Worm (Caenorhabditis elegans): ENCODE data around the gene F08C6.18.

Gene F08C6.18

ce11 chrX:7575939-7576338 lies 2.5 kb upstream of the F08C6.18 start (continued):
- peak; percentile 76 for TF ChIP-seq hlh-11 (tag; optimal IDR thresholded peaks at IDR 0.05)
- TF ChIP-seq madf-5 (GFP tag; IDR thresholded peaks at IDR 0.05): no peak
- TF ChIP-seq dmd-8 (GFP tag; IDR thresholded peaks at IDR 0.05): no peak
- TF ChIP-seq snpc-1.2 (GFP tag; IDR thresholded peaks at IDR 0.05): no peak
- TF ChIP-seq unc-62 (GFP tag; optimal IDR thresholded peaks at IDR 0.05 in 1 of 2): peak in 1 of 2 experiments; percentile 98
- no peak for TF ChIP-seq unc-62 (tag; optimal IDR thresholded peaks at IDR 0.05)
- no peak for TF ChIP-seq R02D3.7 (tag; optimal IDR thresholded peaks at IDR 0.05)
- no peak for TF ChIP-seq mxl-2 (GFP tag; conservative IDR thresholded peaks at IDR 0.05)
- no peak for TF ChIP-seq mdt-29 (GFP tag; IDR thresholded peaks at IDR 0.05)
- no peak for TF ChIP-seq nhr-10 (tag; optimal IDR thresholded peaks at IDR 0.05)
- peak; percentile 16 for TF ChIP-seq mep-1 (tag; optimal IDR thresholded peaks at IDR 0.05)
- TF ChIP-seq T26A8.4 (GFP tag; IDR thresholded peaks at IDR 0.05): no peak
- no peak for TF ChIP-seq nhr-42 (GFP tag; IDR thresholded peaks at IDR 0.05)

ce11 chrX:7573629-7574028 lies 201 bp upstream of the F08C6.18 start:
- peak; percentile 51 for TF ChIP-seq nhr-11 (tag; optimal IDR thresholded peaks at IDR 0.05)
- TF ChIP-seq daf-16 (GFP tag; optimal IDR thresholded peaks at IDR 0.05): peak in 1 of 2 experiments; percentile 45
- no peak for TF ChIP-seq daf-16 (tag; optimal IDR thresholded peaks at IDR 0.05)
- no peak for TF ChIP-seq pha-4 (GFP tag; IDR thresholded peaks at IDR 0.05)
- TF ChIP-seq pha-4 (tag; optimal IDR thresholded peaks at IDR 0.05): no peak
- peak; percentile 45 for TF ChIP-seq hlh-11 (tag; optimal IDR thresholded peaks at IDR 0.05)
- peak; percentile 37; the same call in 1 of the 2 replicates for TF ChIP-seq hmg-1.1 (GFP tag; IDR thresholded peaks at IDR 0.05)
- TF ChIP-seq php-3 (GFP tag; IDR thresholded peaks at IDR 0.05): no peak

ce11 chrX:7573172-7573571 lies 256 bp downstream of the F08C6.18 start:
- no peak for TF ChIP-seq dpl-1 (GFP tag; optimal IDR thresholded peaks at IDR 0.05)
- TF ChIP-seq pha-4 (GFP tag; IDR thresholded peaks at IDR 0.05): no peak
- TF ChIP-seq pha-4 (tag; optimal IDR thresholded peaks at IDR 0.05): no peak
- TF ChIP-seq madf-9 (GFP tag; conservative IDR thresholded peaks at IDR 0.05): no peak
- TF ChIP-seq gei-8 (GFP tag; optimal IDR thresholded peaks at IDR 0.05): no peak
- TF ChIP-seq aha-1 (tag): peak; percentile 5
- no peak for TF ChIP-seq F44E2.7 (GFP tag; IDR thresholded peaks at IDR 0.05)
- no peak for TF ChIP-seq pqm-1 (tag; optimal IDR thresholded peaks at IDR 0.05)

ce11 chrX:7572057-7572456 lies 1.4 kb downstream of the F08C6.18 start, which contains the start of gene pcyt-1:
Gene pcyt-1, plus strand, starts transcription at chrX:7572357.
- no peak for TF ChIP-seq nhr-48 (tag; optimal IDR thresholded peaks at IDR 0.05)
- TF ChIP-seq skn-1 (tag; optimal IDR thresholded peaks at IDR 0.05): no peak
- no peak for TF ChIP-seq dve-1 (tag; optimal IDR thresholded peaks at IDR 0.05; ENCODE audit: insufficient read depth)
- no peak for TF ChIP-seq cey-2 (tag; optimal IDR thresholded peaks at IDR 0.05; ENCODE audit: borderline replicate concordance, insufficient read depth)
- TF ChIP-seq Y105C5A.15 (GFP tag; IDR thresholded peaks at IDR 0.05): no peak
- TF ChIP-seq F26F4.8 (GFP tag; conservative IDR thresholded peaks at IDR 0.05): no peak
- TF ChIP-seq tag-97 (GFP tag; IDR thresholded peaks at IDR 0.05): no peak
- TF ChIP-seq dmd-8 (GFP tag; IDR thresholded peaks at IDR 0.05): no peak
- no peak for TF ChIP-seq daf-16 (GFP tag; optimal IDR thresholded peaks at IDR 0.05)
- no peak for TF ChIP-seq daf-16 (tag; optimal IDR thresholded peaks at IDR 0.05)

- TF ChIP-seq ces-1 (GFP tag; optimal IDR thresholded peaks at IDR 0.05) (peak; percentile 4), dve-1 (tag; optimal IDR thresholded peaks at IDR 0.05; ENCODE audit: insufficient read depth) (peak; percentile 16), nhr-41 (GFP tag; IDR thresholded peaks at IDR 0.05) (no peak), dmd-6 (GFP tag; IDR thresholded peaks at IDR 0.05) (peak; percentile 41; the same call in 1 of the 2 replicates), ama-1 (optimal IDR thresholded peaks at IDR 0.05) (peak; percentile 47), daf-16 (GFP tag; optimal IDR thresholded peaks at IDR 0.05) (no peak), daf-16 (tag; optimal IDR thresholded peaks at IDR 0.05) (peak; percentile 38), hif-1 (tag; optimal IDR thresholded peaks at IDR 0.05) (peak in 1 of 2 experiments; percentile 35), T20F7.1 (GFP tag; optimal IDR thresholded peaks at IDR 0.05) (peak; percentile 19), mdt-29 (GFP tag; IDR thresholded peaks at IDR 0.05) (no peak), duxl-1 (tag; optimal IDR thresholded peaks at IDR 0.05; ENCODE audit: poor library complexity) (peak; percentile 35), pqm-1 (tag; optimal IDR thresholded peaks at IDR 0.05) (peak; percentile 36), nhr-6 (tag; optimal IDR thresholded peaks at IDR 0.05) (no peak), lsy-2 (tag; optimal IDR thresholded peaks at IDR 0.05) (peak; percentile 2 to 67), nhr-77 (tag; optimal IDR thresholded peaks at IDR 0.05) (peak; percentile 13)
These were observed 3.5 kb downstream of the F08C6.18 start, which contains the start of gene apy-1 for ce11 chrX:7569685-7570518. Gene apy-1, minus strand, starts transcription at chrX:7569722.

Measured in whole organism, L4 larva.